Fruit fly (Drosophila melanogaster) whole organism, embryonic: Measurements from ENCODE around the gene GluRIA.

ENCODE experiments used
- Bdp1 ChIP-seq: fragments of 200-800 bp; sonication (Bioruptor generic); optimal IDR thresholded peaks from 3 replicates; lab custom pipeline; 2016; ENCODE audit warnings: missing biosample characterization, missing genetic modification characterization
- CG10147 ChIP-seq: fragments of 200-800 bp; sonication (Bioruptor generic); optimal IDR thresholded peaks from 2 replicates; lab custom pipeline; 2019; ENCODE audit warnings: missing biosample characterization, mild to moderate bottlenecking, missing genetic modification characterization, moderate library complexity
- CG12299 ChIP-seq: fragments of 200-800 bp; sonication (Bioruptor generic); optimal IDR thresholded peaks from 2 replicates; lab custom pipeline; 2018; ENCODE audit warnings: missing biosample characterization, mild to moderate bottlenecking, missing genetic modification characterization
- CG13296 ChIP-seq: fragments of 200-800 bp; sonication (Bioruptor generic); optimal IDR thresholded peaks from 3 replicates; lab custom pipeline; 2018; ENCODE audit warnings: missing biosample characterization, mild to moderate bottlenecking, missing genetic modification characterization
- CG15479 ChIP-seq: fragments of 200-800 bp; sonication (Bioruptor generic); optimal IDR thresholded peaks from 3 replicates; lab custom pipeline; 2019; ENCODE audit warnings: missing biosample characterization, mild to moderate bottlenecking, missing genetic modification characterization, moderate library complexity
- CG15514 ChIP-seq: fragments of 200-800 bp; sonication (Bioruptor generic); optimal IDR thresholded peaks from 3 replicates; lab custom pipeline; 2017; ENCODE audit warnings: missing biosample characterization, missing genetic modification characterization, mild to moderate bottlenecking, moderate library complexity, missing genetic modification reagents
- CG15601 ChIP-seq: fragments of 200-800 bp; sonication (Bioruptor generic); optimal IDR thresholded peaks from 3 replicates; lab custom pipeline; 2019; ENCODE audit warnings: missing biosample characterization, mild to moderate bottlenecking, missing genetic modification characterization, moderate library complexity
- CG1603 ChIP-seq: fragments of 200-800 bp; sonication (Bioruptor generic); optimal IDR thresholded peaks from 2 replicates; lab custom pipeline; 2019; ENCODE audit warnings: missing biosample characterization, mild to moderate bottlenecking, missing genetic modification characterization, moderate library complexity
- CG17328 ChIP-seq: fragments of 200-800 bp; sonication (Bioruptor generic); IDR thresholded peaks from 2 replicates; pipeline ENCODE4 v1.3.6; 2022; ENCODE audit warnings: missing biosample characterization, missing genetic modification characterization
- CG17829 ChIP-seq: fragments of 200-800 bp; optimal IDR thresholded peaks from 2 replicates; lab custom pipeline; 2019; ENCODE audit warnings: missing biosample characterization, mild to moderate bottlenecking, missing genetic modification characterization, moderate library complexity
- CG17912 ChIP-seq: fragments of 200-800 bp; sonication (Bioruptor generic); optimal IDR thresholded peaks from 2 replicates; lab custom pipeline; 2018; ENCODE audit warnings: missing biosample characterization, mild to moderate bottlenecking, missing genetic modification characterization
- CG30431 ChIP-seq: fragments of 200-800 bp; sonication (Bioruptor generic); optimal IDR thresholded peaks from 2 replicates; lab custom pipeline; 2017; ENCODE audit warnings: missing biosample characterization, missing genetic modification characterization
- CG3065 ChIP-seq: fragments of 200-800 bp; sonication (Bioruptor generic); optimal IDR thresholded peaks from 2 replicates; lab custom pipeline; 2016; ENCODE audit warnings: missing biosample characterization, missing genetic modification characterization
- CG34224 ChIP-seq: fragments of 200-800 bp; sonication (Bioruptor generic); IDR thresholded peaks from 3 replicates; pipeline ENCODE4 v1.3.6; 2022; ENCODE audit warnings: missing biosample characterization, missing genetic modification characterization; ENCODE audit not compliant: partially characterized antibody
- CG34422 ChIP-seq: fragments of 200-800 bp; sonication (Bioruptor generic); IDR thresholded peaks from 3 replicates; pipeline ENCODE4 v1.3.6; 2022; ENCODE audit warnings: missing biosample characterization, missing genetic modification characterization
- CG42726 ChIP-seq: fragments of 200-800 bp; sonication (Bioruptor generic); IDR thresholded peaks from 2 replicates; pipeline ENCODE4 v1.3.6; 2022; ENCODE audit warnings: missing biosample characterization, missing genetic modification characterization; ENCODE audit not compliant: partially characterized antibody
- CG5180 ChIP-seq: fragments of 200-800 bp; sonication (Bioruptor generic); optimal IDR thresholded peaks from 3 replicates; lab custom pipeline; 2017; ENCODE audit warnings: missing biosample characterization, missing genetic modification characterization, mild to moderate bottlenecking, moderate library complexity, missing genetic modification reagents
- CG5245 ChIP-seq: fragments of 200-800 bp; sonication (Bioruptor generic); optimal IDR thresholded peaks from 3 replicates; lab custom pipeline; 2016; ENCODE audit warnings: missing biosample characterization, missing genetic modification characterization
- CG6654 ChIP-seq: fragments of 200-800 bp; sonication (Bioruptor generic); optimal IDR thresholded peaks from 2 replicates; lab custom pipeline; 2017; ENCODE audit warnings: missing biosample characterization, mild to moderate bottlenecking, missing genetic modification characterization
- CG7357 ChIP-seq: fragments of 200-800 bp; sonication (Bioruptor generic); IDR thresholded peaks from 3 replicates; pipeline ENCODE4 v1.3.6; 2022; ENCODE audit warnings: missing biosample characterization, missing genetic modification characterization
- CG7839 ChIP-seq: fragments of 200-800 bp; sonication (Bioruptor generic); optimal IDR thresholded peaks from 3 replicates; lab custom pipeline; 2018; ENCODE audit warnings: missing biosample characterization, mild to moderate bottlenecking, missing genetic modification characterization, moderate library complexity
- CG9437 ChIP-seq: fragments of 200-800 bp; sonication (Bioruptor generic); optimal IDR thresholded peaks from 2 replicates; lab custom pipeline; 2018; ENCODE audit warnings: missing biosample characterization, mild to moderate bottlenecking, missing genetic modification characterization
- Camta ChIP-seq: fragments of 200-800 bp; sonication (Bioruptor generic); optimal IDR thresholded peaks from 2 replicates; lab custom pipeline; 2016; ENCODE audit warnings: missing biosample characterization, missing genetic modification characterization
- Dll ChIP-seq: fragments of 200-800 bp; sonication (Bioruptor generic); IDR thresholded peaks from 4 replicates; pipeline ENCODE4 v1.3.6; 2022; ENCODE audit warnings: missing biosample characterization, missing genetic modification characterization; ENCODE audit not compliant: partially characterized antibody
- Dp ChIP-seq: fragments of 200-800 bp; sonication (Bioruptor generic); optimal IDR thresholded peaks from 2 replicates; lab custom pipeline; 2018; ENCODE audit warnings: missing biosample characterization, mild to moderate bottlenecking, missing genetic modification characterization, moderate library complexity
- Ets97D ChIP-seq: fragments of 200-800 bp; sonication (Bioruptor generic); optimal IDR thresholded peaks from 3 replicates; lab custom pipeline; 2016; ENCODE audit warnings: missing biosample characterization, missing genetic modification characterization
- Hsf ChIP-seq: fragments of 200-800 bp; sonication (Bioruptor generic); optimal IDR thresholded peaks from 3 replicates; lab custom pipeline; 2016; ENCODE audit warnings: missing biosample characterization, missing genetic modification characterization
- Neu2 ChIP-seq: fragments of 200-800 bp; sonication (Bioruptor generic); optimal IDR thresholded peaks from 3 replicates; lab custom pipeline; 2016; ENCODE audit warnings: missing biosample characterization, missing genetic modification characterization, borderline replicate concordance
- Six4 ChIP-seq: fragments of 200-800 bp; sonication (Bioruptor generic); optimal IDR thresholded peaks from 2 replicates; lab custom pipeline; 2016; ENCODE audit warnings: missing biosample characterization, missing genetic modification characterization
- Sry-δ ChIP-seq: fragments of 200-800 bp; sonication (Bioruptor generic); optimal IDR thresholded peaks from 2 replicates; lab custom pipeline; 2016; ENCODE audit warnings: missing biosample characterization, missing genetic modification characterization
- bab2 ChIP-seq: fragments of 200-800 bp; sonication (Bioruptor generic); optimal IDR thresholded peaks from 2 replicates; lab custom pipeline; 2016; ENCODE audit warnings: missing biosample characterization, missing genetic modification characterization
- bbx ChIP-seq: fragments of 200-800 bp; sonication (Bioruptor generic); IDR thresholded peaks from 2 replicates; pipeline ENCODE4 v1.3.6; 2022; ENCODE audit warnings: missing biosample characterization, missing genetic modification characterization; ENCODE audit not compliant: partially characterized antibody
- cato ChIP-seq: fragments of 200-800 bp; sonication (Bioruptor generic); optimal IDR thresholded peaks from 2 replicates; lab custom pipeline; 2016; ENCODE audit warnings: missing biosample characterization, missing genetic modification characterization, borderline replicate concordance
- crol ChIP-seq: fragments of 200-800 bp; sonication (Bioruptor generic); IDR thresholded peaks from 2 replicates; pipeline ENCODE4 v1.3.6; 2022; ENCODE audit warnings: missing biosample characterization, missing genetic modification characterization
- esg ChIP-seq: fragments of 200-800 bp; sonication (Bioruptor generic); conservative IDR thresholded peaks from 2 replicates; pipeline ENCODE4 v1.3.6; 2022; ENCODE audit warnings: missing biosample characterization, missing genetic modification characterization
- fd3F ChIP-seq: fragments of 200-800 bp; sonication (Bioruptor generic); optimal IDR thresholded peaks from 2 replicates; lab custom pipeline; 2018; ENCODE audit warnings: missing biosample characterization, mild to moderate bottlenecking, missing genetic modification characterization, moderate library complexity
- grn ChIP-seq: fragments of 200-800 bp; sonication (Bioruptor generic); optimal IDR thresholded peaks from 3 replicates; lab custom pipeline; 2017; ENCODE audit warnings: missing biosample characterization, missing genetic modification characterization
- hkb ChIP-seq, 2 experiments: fragments of 200-800 bp in 1 of 2; fragments of >200 bp in 1 of 2; sonication (Bioruptor generic) in 1 of 2; IDR thresholded peaks in 1 of 2; optimal IDR thresholded peaks in 1 of 2; 2 replicates each; pipeline versions ENCODE4 v1.3.6 to Lab custom; 2017 to 2022; ENCODE audit warnings: missing biosample characterization in 1 of 2, missing genetic modification characterization in 1 of 2
- hth ChIP-seq: fragments of >200 bp; optimal IDR thresholded peaks from 2 replicates; lab custom pipeline; 2017; ENCODE audit warnings: inconsistent platforms
- inv ChIP-seq: fragments of 200-800 bp; sonication (Bioruptor generic); IDR thresholded peaks from 2 replicates; pipeline ENCODE4 v1.3.6; 2022; ENCODE audit warnings: missing biosample characterization, missing genetic modification characterization; ENCODE audit not compliant: partially characterized antibody
- jing ChIP-seq: fragments of 200-800 bp; sonication (Bioruptor generic); optimal IDR thresholded peaks from 2 replicates; lab custom pipeline; 2018; ENCODE audit warnings: missing biosample characterization, mild to moderate bottlenecking, missing genetic modification characterization
- knrl ChIP-seq: fragments of 200-800 bp; sonication (Bioruptor generic); IDR thresholded peaks from 3 replicates; pipeline ENCODE4 v1.3.6; 2022; ENCODE audit warnings: missing biosample characterization, missing genetic modification characterization; ENCODE audit not compliant: partially characterized antibody
- nmo ChIP-seq: fragments of 200-800 bp; sonication (Bioruptor generic); optimal IDR thresholded peaks from 2 replicates; lab custom pipeline; 2018; ENCODE audit warnings: missing biosample characterization, mild to moderate bottlenecking, missing genetic modification characterization, moderate library complexity
- pan ChIP-seq, 4 experiments: fragments of >200 bp in 3 of 4; fragments of 200-800 bp in 1 of 4; sonication (Bioruptor generic) in 1 of 4; optimal IDR thresholded peaks in 3 of 4; IDR thresholded peaks in 1 of 4; 2 replicates each; pipeline versions ENCODE4 v1.3.6 to Lab custom; 2017 to 2022; ENCODE audit warnings: missing biosample characterization in 2 of 4, missing genetic modification characterization in 2 of 4, mixed read lengths in 1 of 4
- peb ChIP-seq: fragments of 200-800 bp; sonication (Bioruptor generic); IDR thresholded peaks from 2 replicates; pipeline ENCODE4 v1.3.6; 2022; ENCODE audit warnings: missing biosample characterization, missing genetic modification characterization
- row ChIP-seq: fragments of 200-800 bp; sonication (Bioruptor generic); IDR thresholded peaks from 3 replicates; pipeline ENCODE4 v1.3.6; 2022; ENCODE audit warnings: missing biosample characterization, missing genetic modification characterization
- tx ChIP-seq: fragments of 200-800 bp; sonication (Bioruptor generic); optimal IDR thresholded peaks from 2 replicates; lab custom pipeline; 2016; ENCODE audit warnings: missing biosample characterization, missing genetic modification characterization
- zen ChIP-seq: fragments of 200-800 bp; sonication (Bioruptor generic); optimal IDR thresholded peaks from 3 replicates; lab custom pipeline; 2018; ENCODE audit warnings: missing biosample characterization, mild to moderate bottlenecking, missing genetic modification characterization, moderate library complexity
- zfh2 ChIP-seq: fragments of 200-800 bp; sonication (Bioruptor generic); optimal IDR thresholded peaks from 2 replicates; lab custom pipeline; 2016; ENCODE audit warnings: missing biosample characterization, missing genetic modification characterization

GluRIA gene

DNA sequence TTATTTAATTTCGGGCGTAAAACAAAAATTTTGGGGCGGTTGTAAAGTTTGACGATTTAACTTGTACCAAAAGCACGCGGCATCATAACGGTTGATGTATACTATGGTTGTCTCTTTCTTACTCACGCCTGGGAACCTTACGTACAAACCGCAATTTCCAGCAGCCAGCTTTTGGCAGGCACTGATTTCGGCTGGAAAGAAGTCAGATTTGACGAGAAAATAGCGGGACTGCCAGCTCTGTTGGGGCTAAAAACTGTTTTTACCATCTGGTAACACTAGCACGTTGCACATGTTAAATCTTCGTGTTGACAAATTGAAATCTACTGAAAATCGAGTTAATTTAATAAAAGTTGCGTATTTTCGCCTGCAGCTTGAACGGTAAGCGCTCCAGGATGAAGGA lies 17.9 kb upstream of the GluRIA start, which contains the start of gene zpg (continued):
- TF ChIP-seq CG5180 (no peak), Sry-δ (GFP tag; lab: Kevin White, UChicago) (no peak), hkb (optimal IDR thresholded peaks at IDR 0.05; lab: Kevin White, UChicago) (peak; percentile 90), hkb (GFP tag; IDR thresholded peaks at IDR 0.05; lab: Robert Waterston, UW) (no peak; the same call in 1 of the 2 replicates), Camta (GFP tag; lab: Kevin White, UChicago) (no peak), CG9437 (GFP tag; lab: Kevin White, UChicago) (peak; percentile 98), inv (peak; percentile 37; the same call in 1 of the 2 replicates), CG7357 (GFP tag; lab: Robert Waterston, UW) (no peak), CG42726 (GFP tag; lab: Robert Waterston, UW) (peak; percentile 67; the same call in 1 of the 2 replicates), Dll (peak; percentile 36; the same call in 1 of the 4 replicates), CG7839 (tag; lab: Kevin White, UChicago) (no peak), grn (GFP tag; lab: Kevin White, UChicago) (no peak), Hsf (GFP tag; lab: Kevin White, UChicago) (no peak), Six4 (no peak), peb (GFP tag; lab: Robert Waterston, UW) (no peak), Bdp1 (no peak), row (GFP tag; lab: Robert Waterston, UW) (peak; percentile 74; the same call in 2 of the 3 replicates), pan (optimal IDR thresholded peaks at IDR 0.05; lab: Kevin White, UChicago) (no peak), pan (GFP tag; optimal IDR thresholded peaks at IDR 0.05 in 1 of 2, IDR thresholded peaks at IDR 0.05 in 1 of 2) (no peak), CG12299 (tag; lab: Kevin White, UChicago) (no peak), CG34224 (GFP tag; lab: Robert Waterston, UW) (peak; percentile 54; the same call in 2 of the 3 replicates), CG34422 (GFP tag; lab: Robert Waterston, UW) (peak; percentile 65; the same call in 2 of the 3 replicates), CG17328 (no peak), fd3F (no peak), CG15514 (peak; percentile 59), jing (no peak), nmo (GFP tag; lab: Kevin White, UChicago) (peak; percentile 71), CG6654 (no peak), CG1603 (tag; lab: Kevin White, UChicago) (no peak), knrl (GFP tag; lab: Robert Waterston, UW) (peak; percentile 69), CG13296 (no peak), Ets97D (peak; percentile 87), CG15601 (tag; lab: Kevin White, UChicago) (no peak), CG30431 (GFP tag; lab: Kevin White, UChicago) (no peak), bbx (GFP tag; lab: Robert Waterston, UW) (peak; percentile 53; the same call in 1 of the 2 replicates), hth (no peak), zen (tag; lab: Kevin White, UChicago) (no peak), Neu2 (no peak), CG17829 (no peak), esg (no peak), CG17912 (GFP tag; lab: Kevin White, UChicago) (peak; percentile 39), cato (GFP tag; lab: Kevin White, UChicago) (no peak), tx (GFP tag; lab: Kevin White, UChicago) (peak; percentile 18), zfh2 (GFP tag; lab: Kevin White, UChicago) (peak; percentile 15), Dp (GFP tag; lab: Kevin White, UChicago) (peak; percentile 79), CG5245 (no peak), bab2 (no peak), CG15479 (GFP tag; lab: Kevin White, UChicago) (no peak), CG10147 (GFP tag; lab: Kevin White, UChicago) (no peak), CG3065 (GFP tag; lab: Kevin White, UChicago) (no peak), crol (GFP tag; lab: Robert Waterston, UW) (no peak)
